Worm (Caenorhabditis elegans): Measurements from ENCODE around the gene C47E12.11.

The C47E12.11 gene

ce11 chrIV:9994895-9995394 is 25.7 kb downstream of the C47E12.11 start, which contains the start of gene uba-1 (continued):
- TF ChIP-seq lin-15B (tag; optimal IDR thresholded peaks at IDR 0.05): peak; percentile 29

ce11 chrIV:9998487-9999218 is 29.5 kb downstream of the C47E12.11 start, which contains the start of gene pyp-1:
pyp-1 (minus strand) TSS chrIV:9998925.
- TF ChIP-seq nfya-1 (tag; optimal IDR thresholded peaks at IDR 0.05; ENCODE audit: insufficient read depth) (peak; percentile 15), aly-2 (tag; optimal IDR thresholded peaks at IDR 0.05) (no peak), nhr-23 (tag; optimal IDR thresholded peaks at IDR 0.05) (no peak), fkh-10 (GFP tag; optimal IDR thresholded peaks at IDR 0.05) (no peak), elt-3 (tag; optimal IDR thresholded peaks at IDR 0.05) (no peak), ZK546.5 (tag; optimal IDR thresholded peaks at IDR 0.05) (no peak), eor-1 (tag; optimal IDR thresholded peaks at IDR 0.05) (no peak), jun-1 (tag; optimal IDR thresholded peaks at IDR 0.05) (peak; percentile 21), ztf-4 (tag; optimal IDR thresholded peaks at IDR 0.05) (no peak), unc-39 (tag; optimal IDR thresholded peaks at IDR 0.05) (no peak), hmg-11 (tag; optimal IDR thresholded peaks at IDR 0.05) (no peak), ceh-82 (tag; optimal IDR thresholded peaks at IDR 0.05) (no peak), R02D3.7 (tag; optimal IDR thresholded peaks at IDR 0.05) (no peak), ztf-11 (tag; optimal IDR thresholded peaks at IDR 0.05) (no peak), nhr-43 (tag; optimal IDR thresholded peaks at IDR 0.05; ENCODE audit: poor library complexity, severe bottlenecking) (no peak), nhr-28 (tag; optimal IDR thresholded peaks at IDR 0.05) (no peak), ceh-9 (tag; optimal IDR thresholded peaks at IDR 0.05) (no peak), egl-5 (tag; optimal IDR thresholded peaks at IDR 0.05) (no peak), fkh-2 (tag; optimal IDR thresholded peaks at IDR 0.05) (no peak), mdl-1 (tag; optimal IDR thresholded peaks at IDR 0.05) (no peak), nhr-77 (tag; optimal IDR thresholded peaks at IDR 0.05) (no peak), tbx-2 (tag; optimal IDR thresholded peaks at IDR 0.05) (no peak), mml-1 (tag; optimal IDR thresholded peaks at IDR 0.05) (no peak), ceh-16 (tag; optimal IDR thresholded peaks at IDR 0.05) (no peak), pha-4 (tag; optimal IDR thresholded peaks at IDR 0.05) (peak; percentile 75), sea-2 (GFP tag; optimal IDR thresholded peaks at IDR 0.05) (no peak), lin-15B (tag; optimal IDR thresholded peaks at IDR 0.05) (no peak), lsy-12 (tag; optimal IDR thresholded peaks at IDR 0.05) (no peak), nhr-67 (tag; optimal IDR thresholded peaks at IDR 0.05) (no peak), ceh-28 (tag; optimal IDR thresholded peaks at IDR 0.05) (peak; percentile 40), nhr-11 (tag; optimal IDR thresholded peaks at IDR 0.05) (no peak), nhr-25 (tag; optimal IDR thresholded peaks at IDR 0.05) (no peak), nhr-12 (tag; optimal IDR thresholded peaks at IDR 0.05) (no peak), daf-12 (tag; optimal IDR thresholded peaks at IDR 0.05) (no peak), unc-62 (GFP tag; optimal IDR thresholded peaks at IDR 0.05) (no peak), lin-39 (tag; optimal IDR thresholded peaks at IDR 0.05) (peak; percentile 25), elt-1 (tag; optimal IDR thresholded peaks at IDR 0.05) (no peak), pqm-1 (tag; optimal IDR thresholded peaks at IDR 0.05) (peak; percentile 83), egl-27 (tag; optimal IDR thresholded peaks at IDR 0.05) (no peak), skn-1 (tag; optimal IDR thresholded peaks at IDR 0.05) (no peak), fos-1 (tag; optimal IDR thresholded peaks at IDR 0.05) (no peak), zag-1 (tag; optimal IDR thresholded peaks at IDR 0.05) (no peak), nhr-237 (tag; optimal IDR thresholded peaks at IDR 0.05) (no peak), elt-2 (tag; optimal IDR thresholded peaks at IDR 0.05) (peak; percentile 74), snpc-4 (tag; optimal IDR thresholded peaks at IDR 0.05) (peak; percentile 7), ama-1 (optimal IDR thresholded peaks at IDR 0.05) (peak; percentile 19), nhr-76 (tag; optimal IDR thresholded peaks at IDR 0.05) (no peak)

Measured in whole organism, L3 larva.